Fruit fly (Drosophila melanogaster) Kc167 (cell line): Measurements from ENCODE around the gene esc.

Experiments
- Myc ChIP-seq: fragments of >200 bp; optimal IDR thresholded peaks from 2 replicates; lab custom pipeline; 2017; ENCODE audit warnings: missing external identifiers
- psq ChIP-seq: fragments of >200 bp; optimal IDR thresholded peaks from 2 replicates; lab custom pipeline; 2017; ENCODE audit warnings: missing external identifiers

- TF ChIP-seq Myc (lab: Kevin White, UChicago): no peak
- TF ChIP-seq psq: no peak
Measured at dm6 chr2L:11829277-11829676, at the start of gene esc.
